Worm (Caenorhabditis elegans) whole organism, late embryonic: ENCODE data around the gene M176.9.

Experiments
- F13H6.1 ChIP-seq: sonication (generic microtip); optimal IDR thresholded peaks from 2 replicates; lab custom pipeline; 2016; ENCODE audit warnings: missing genetic modification characterization, missing compliant biosample characterization
- ama-1 ChIP-seq: fragments of 150-350 bp; optimal IDR thresholded peaks from 2 replicates; lab custom pipeline; 2014
- ceh-14 ChIP-seq: sonication (generic microtip); optimal IDR thresholded peaks from 2 replicates; lab custom pipeline; 2016; ENCODE audit warnings: missing genotype, missing genetic modification characterization, missing compliant biosample characterization
- ceh-22 ChIP-seq: sonication (generic microtip); optimal IDR thresholded peaks from 2 replicates; lab custom pipeline; 2017; ENCODE audit warnings: missing biosample characterization, missing genetic modification characterization
- ceh-45 ChIP-seq: fragments of 200-800 bp; sonication (Bioruptor generic); IDR thresholded peaks from 2 replicates; pipeline ENCODE4 v1.3.6; 2022; ENCODE audit warnings: missing genetic modification reagents, missing genetic modification characterization, missing compliant biosample characterization
- ets-4 ChIP-seq: sonication (generic microtip); optimal IDR thresholded peaks from 2 replicates; lab custom pipeline; 2016; ENCODE audit warnings: missing genetic modification characterization, missing compliant biosample characterization
- fax-1 ChIP-seq: sonication (generic microtip); optimal IDR thresholded peaks from 2 replicates; lab custom pipeline; 2016; ENCODE audit warnings: missing genotype, missing genetic modification characterization, missing compliant biosample characterization
- lin-11 ChIP-seq: fragments of 200-800 bp; sonication (Bioruptor generic); optimal IDR thresholded peaks from 2 replicates; lab custom pipeline; 2018; ENCODE audit warnings: mild to moderate bottlenecking, missing genetic modification characterization, missing compliant biosample characterization
- odd-2 ChIP-seq: sonication (generic microtip); optimal IDR thresholded peaks from 2 replicates; lab custom pipeline; 2017; ENCODE audit warnings: antibody characterized with exemption, mild to moderate bottlenecking, missing genetic modification characterization, missing compliant biosample characterization
- pag-3 ChIP-seq: sonication (generic microtip); optimal IDR thresholded peaks from 2 replicates; lab custom pipeline; 2016; ENCODE audit warnings: missing compliant biosample characterization, missing genetic modification characterization, borderline replicate concordance
- pha-4 ChIP-seq: fragments of 150-350 bp; optimal IDR thresholded peaks from 2 replicates; lab custom pipeline; 2018; ENCODE audit warnings: missing biosample characterization, missing genetic modification reagents, missing genetic modification characterization
- ref-2 ChIP-seq: sonication (generic microtip); optimal IDR thresholded peaks from 2 replicates; lab custom pipeline; 2016; ENCODE audit warnings: missing genetic modification characterization, missing compliant biosample characterization
- ttx-3 ChIP-seq: sonication (generic microtip); optimal IDR thresholded peaks from 2 replicates; lab custom pipeline; 2016; ENCODE audit warnings: missing genetic modification reagents, missing genetic modification characterization, missing compliant biosample characterization
- zip-5 ChIP-seq: sonication (generic microtip); optimal IDR thresholded peaks from 2 replicates; lab custom pipeline; 2016; ENCODE audit warnings: missing genetic modification characterization, missing compliant biosample characterization

DNA sequence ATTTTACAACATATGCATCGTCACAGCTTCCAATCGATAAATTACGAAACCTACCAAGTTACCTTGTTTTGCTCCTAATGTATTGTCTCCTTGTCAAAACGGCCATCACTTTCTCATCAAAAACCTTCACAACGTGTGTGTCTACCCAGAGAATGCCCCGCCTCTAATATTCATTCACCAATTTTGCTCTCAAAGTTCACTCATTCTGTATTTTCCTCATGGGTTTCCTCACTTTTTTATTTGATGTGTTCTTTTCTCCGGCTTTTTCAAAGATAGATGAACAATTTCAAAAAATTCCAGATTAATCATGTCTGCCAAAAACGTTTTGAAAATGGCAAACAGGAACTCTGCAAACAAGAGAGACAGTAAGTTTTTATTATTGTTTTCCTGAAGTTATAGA, 26.2 kb downstream of the M176.9 start, which contains the start of gene C06C3.7:
- TF ChIP-seq lin-11 (tag; lab: Kevin White, UChicago): no peak
- TF ChIP-seq ceh-22 (tag; lab: Kevin White, UChicago): no peak
- no peak for TF ChIP-seq pha-4 (tag; lab: Kevin White, UChicago)
- TF ChIP-seq fax-1 (tag; lab: Kevin White, UChicago): no peak
- no peak for TF ChIP-seq ceh-14
- TF ChIP-seq ama-1 (lab: Kevin White, UChicago): no peak
- no peak for TF ChIP-seq F13H6.1 (tag; lab: Kevin White, UChicago)
- no peak for TF ChIP-seq ref-2 (tag; lab: Kevin White, UChicago)
- TF ChIP-seq odd-2 (tag; lab: Kevin White, UChicago): no peak
- TF ChIP-seq ttx-3 (tag; lab: Kevin White, UChicago): no peak
- no peak for TF ChIP-seq pag-3 (tag; lab: Kevin White, UChicago)
- TF ChIP-seq ceh-45: no peak
- TF ChIP-seq ets-4 (tag; lab: Kevin White, UChicago): no peak
- no peak for TF ChIP-seq zip-5 (tag; lab: Kevin White, UChicago)
